Fruit fly (Drosophila melanogaster): ENCODE results near the gene nmd.

Gene nmd

DNA sequence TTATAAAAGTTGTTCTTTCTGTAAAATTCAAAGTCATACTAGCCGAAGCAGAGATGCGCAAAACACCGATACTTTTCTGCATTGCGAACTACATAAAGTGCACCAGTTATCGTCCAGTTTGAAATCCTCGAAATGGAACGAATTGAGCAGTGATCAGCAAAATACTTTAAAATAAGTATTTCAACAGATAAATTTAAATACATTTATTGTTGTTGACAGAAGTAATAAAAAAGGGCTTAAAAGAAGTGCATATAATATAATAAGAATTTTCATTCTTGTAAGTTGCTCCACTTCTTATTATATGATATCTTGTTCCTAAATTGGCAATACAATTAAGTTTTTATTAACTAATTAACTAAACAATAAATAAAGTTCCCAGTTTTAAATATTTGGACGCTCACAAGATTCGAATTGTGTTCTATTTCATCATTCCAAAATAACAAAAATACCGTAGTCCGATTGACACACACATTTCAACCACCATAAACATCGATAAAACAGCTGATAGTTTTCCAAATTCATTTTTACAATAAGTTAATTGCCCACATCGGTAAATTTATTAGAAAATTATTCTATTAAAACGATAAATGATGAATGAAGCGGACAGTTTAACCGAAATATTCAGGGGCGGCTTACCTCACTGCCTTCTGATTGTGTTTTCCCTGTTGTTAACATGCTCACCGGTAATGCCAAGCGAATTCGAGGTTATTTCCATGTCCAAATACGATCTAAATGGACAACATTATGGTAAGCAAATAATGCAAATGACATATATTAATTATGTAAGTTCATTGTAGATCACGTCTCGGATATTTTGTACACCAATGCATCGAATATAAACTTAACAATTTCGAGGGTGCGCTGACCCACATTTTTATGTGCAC, 10.8 kb upstream of the nmd start, which contains the start of the genes Usp14 and CG4972 (continued):
- TF ChIP-seq ci (GFP tag; IDR thresholded peaks at IDR 0.05) = no peak
- TF ChIP-seq CG4617 (GFP tag; optimal IDR thresholded peaks at IDR 0.05; ENCODE audit: borderline replicate concordance) = peak; percentile 19
- TF ChIP-seq CG13624 (GFP tag; optimal IDR thresholded peaks at IDR 0.05) = no peak
- TF ChIP-seq psq (GFP tag; optimal IDR thresholded peaks at IDR 0.05) = no peak
- TF ChIP-seq CG16813 (GFP tag; IDR thresholded peaks at IDR 0.05; ENCODE audit: partially characterized antibody) = 0 out of 3 replicates have a peak, but pooled peaks have one; percentile 41
- TF ChIP-seq BEAF-32 (GFP tag; optimal IDR thresholded peaks at IDR 0.05) = peak; percentile 80
- TF ChIP-seq Hr39 (optimal IDR thresholded peaks at IDR 0.05) = no peak
- TF ChIP-seq CG7271 (tag; optimal IDR thresholded peaks at IDR 0.05) = no peak
- no peak for TF ChIP-seq CG4282 (GFP tag; optimal IDR thresholded peaks at IDR 0.05)
- no peak for TF ChIP-seq sens-2 (GFP tag; IDR thresholded peaks at IDR 0.05)
- no peak for TF ChIP-seq CG10147 (GFP tag; optimal IDR thresholded peaks at IDR 0.05)
- no peak for TF ChIP-seq HmgZ (tag; optimal IDR thresholded peaks at IDR 0.05)
- no peak for TF ChIP-seq CG18476 (GFP tag; optimal IDR thresholded peaks at IDR 0.05)
- no peak for TF ChIP-seq wek (GFP tag; optimal IDR thresholded peaks at IDR 0.05)
- no peak for TF ChIP-seq ems (GFP tag; optimal IDR thresholded peaks at IDR 0.05)
- TF ChIP-seq crol (GFP tag; IDR thresholded peaks at IDR 0.05) = no peak
- no peak for TF ChIP-seq pb (GFP tag; optimal IDR thresholded peaks at IDR 0.05)
- TF ChIP-seq ATbp (GFP tag; optimal IDR thresholded peaks at IDR 0.05) = no peak
- TF ChIP-seq CG31365 (tag; optimal IDR thresholded peaks at IDR 0.05) = no peak
- TF ChIP-seq TFAM (GFP tag; optimal IDR thresholded peaks at IDR 0.05) = no peak
- no peak for TF ChIP-seq vfl (GFP tag; optimal IDR thresholded peaks at IDR 0.05)
- no peak for TF ChIP-seq Blimp-1 (GFP tag; optimal IDR thresholded peaks at IDR 0.05)
- TF ChIP-seq HLH54F (GFP tag; optimal IDR thresholded peaks at IDR 0.05) = no peak
- TF ChIP-seq oc (tag; optimal IDR thresholded peaks at IDR 0.05) = no peak
- peak; percentile 92 for TF ChIP-seq pfk (GFP tag; optimal IDR thresholded peaks at IDR 0.05)
- TF ChIP-seq Tbp (GFP tag; optimal IDR thresholded peaks at IDR 0.05) = no peak
- no peak for TF ChIP-seq Taf1 (GFP tag; IDR thresholded peaks at IDR 0.05)
- TF ChIP-seq CG7963 (GFP tag; IDR thresholded peaks at IDR 0.05; ENCODE audit: partially characterized antibody) = 0 out of 3 replicates have a peak, but pooled peaks have one; percentile 6
- peak; percentile 3 for TF ChIP-seq Elba2 (GFP tag; optimal IDR thresholded peaks at IDR 0.05)
- TF ChIP-seq btn (GFP tag; optimal IDR thresholded peaks at IDR 0.05) = no peak
- TF ChIP-seq CG18262 (tag; optimal IDR thresholded peaks at IDR 0.05) = peak; percentile 48
- TF ChIP-seq kah (GFP tag; optimal IDR thresholded peaks at IDR 0.05) = no peak
- no peak for TF ChIP-seq Abd-B (GFP tag; optimal IDR thresholded peaks at IDR 0.05)
- TF ChIP-seq CG7786 (GFP tag; optimal IDR thresholded peaks at IDR 0.05) = no peak
- no peak for TF ChIP-seq Chrac-16 (GFP tag; optimal IDR thresholded peaks at IDR 0.05)
- TF ChIP-seq CG6791 (GFP tag; IDR thresholded peaks at IDR 0.05; ENCODE audit: partially characterized antibody) = peak; percentile 56; the same call in 2 of the 3 replicates
- no peak for TF ChIP-seq pho (GFP tag; optimal IDR thresholded peaks at IDR 0.05)
- no peak for TF ChIP-seq Bdp1 (GFP tag; optimal IDR thresholded peaks at IDR 0.05)
- no peak for TF ChIP-seq CG4328 (GFP tag; optimal IDR thresholded peaks at IDR 0.05)
- TF ChIP-seq onecut (GFP tag; IDR thresholded peaks at IDR 0.05) = no peak
- TF ChIP-seq nerfin-1 (tag; optimal IDR thresholded peaks at IDR 0.05) = no peak
- no peak for TF ChIP-seq sob (GFP tag; IDR thresholded peaks at IDR 0.05)
- TF ChIP-seq Hr78 (GFP tag; optimal IDR thresholded peaks at IDR 0.05) = no peak
- peak; percentile 41 for TF ChIP-seq CG12659 (GFP tag; optimal IDR thresholded peaks at IDR 0.05)
- no peak for TF ChIP-seq run (tag; optimal IDR thresholded peaks at IDR 0.05)
- no peak for TF ChIP-seq Hey (tag; optimal IDR thresholded peaks at IDR 0.05)
- no peak for TF ChIP-seq Trl (optimal IDR thresholded peaks at IDR 0.05)
- TF ChIP-seq Trl (GFP tag; optimal IDR thresholded peaks at IDR 0.05) = no peak
- no peak for TF ChIP-seq CG10366 (GFP tag; IDR thresholded peaks at IDR 0.05)
- no peak for TF ChIP-seq CG2889 (GFP tag; IDR thresholded peaks at IDR 0.05)
